Fruit fly (Drosophila melanogaster) whole organism, prepupa: ENCODE data around the gene Sprn.
A peak's percentile ranks its signal among the peaks of the same experiment; 100 is the strongest.

Source experiments
- Blimp-1 ChIP-seq: fragments of 200-800 bp; sonication (Bioruptor generic); optimal IDR thresholded peaks from 3 replicates; lab custom pipeline; 2017; ENCODE audit warnings: missing biosample characterization, missing genetic modification characterization, mild to moderate bottlenecking, moderate library complexity, missing genetic modification reagents
- CG10631 ChIP-seq: fragments of 200-800 bp; sonication (Bioruptor generic); optimal IDR thresholded peaks from 2 replicates; lab custom pipeline; 2016; ENCODE audit warnings: missing biosample characterization, missing genetic modification characterization
- CG10669 ChIP-seq: fragments of 200-800 bp; sonication (Bioruptor generic); optimal IDR thresholded peaks from 3 replicates; lab custom pipeline; 2018; ENCODE audit warnings: missing biosample characterization, mild to moderate bottlenecking, missing genetic modification characterization, moderate library complexity
- CG11294 ChIP-seq: fragments of 200-800 bp; sonication (Bioruptor generic); IDR thresholded peaks from 2 replicates; pipeline ENCODE4 v1.3.6; 2022; ENCODE audit warnings: missing biosample characterization, missing genetic modification characterization
- CG15336 ChIP-seq: fragments of 200-800 bp; sonication (Bioruptor generic); IDR thresholded peaks from 2 replicates; pipeline ENCODE4 v1.3.6; 2022; ENCODE audit warnings: missing biosample characterization, missing genetic modification characterization
- CG1621 ChIP-seq: fragments of 200-800 bp; sonication (Bioruptor generic); optimal IDR thresholded peaks from 3 replicates; lab custom pipeline; 2018; ENCODE audit warnings: missing biosample characterization, mild to moderate bottlenecking, missing genetic modification characterization
- CG16779 ChIP-seq: fragments of 200-800 bp; sonication (Bioruptor generic); optimal IDR thresholded peaks from 3 replicates; lab custom pipeline; 2017; ENCODE audit warnings: missing biosample characterization, mild to moderate bottlenecking, missing genetic modification characterization
- CG3032 ChIP-seq: fragments of 200-800 bp; optimal IDR thresholded peaks from 2 replicates; lab custom pipeline; 2019; ENCODE audit warnings: missing biosample characterization, mild to moderate bottlenecking, missing genetic modification characterization, moderate library complexity
- CG32006 ChIP-seq: fragments of 200-800 bp; sonication (Bioruptor generic); optimal IDR thresholded peaks from 3 replicates; lab custom pipeline; 2017; ENCODE audit warnings: missing biosample characterization, mild to moderate bottlenecking, missing genetic modification characterization
- CG34406 ChIP-seq: fragments of 200-800 bp; sonication (Bioruptor generic); optimal IDR thresholded peaks from 3 replicates; lab custom pipeline; 2016; ENCODE audit warnings: missing biosample characterization, missing genetic modification characterization
- CG4318 ChIP-seq: fragments of 200-800 bp; sonication (Bioruptor generic); optimal IDR thresholded peaks from 3 replicates; lab custom pipeline; 2017; ENCODE audit warnings: missing biosample characterization, mild to moderate bottlenecking, missing genetic modification characterization
- CG6163 ChIP-seq: fragments of 200-800 bp; sonication (Bioruptor generic); IDR thresholded peaks from 3 replicates; pipeline ENCODE4 v1.3.6; 2022; ENCODE audit warnings: missing biosample characterization, missing genetic modification characterization
- CG6276 ChIP-seq: fragments of 200-800 bp; sonication (Bioruptor generic); optimal IDR thresholded peaks from 2 replicates; lab custom pipeline; 2017; ENCODE audit warnings: missing biosample characterization, mild to moderate bottlenecking, missing genetic modification characterization
- CG6792 ChIP-seq: fragments of 200-800 bp; sonication (Bioruptor generic); optimal IDR thresholded peaks from 3 replicates; lab custom pipeline; 2016; ENCODE audit warnings: missing biosample characterization, missing genetic modification characterization
- CG6808 ChIP-seq: fragments of 200-800 bp; sonication (Bioruptor generic); optimal IDR thresholded peaks from 3 replicates; lab custom pipeline; 2017; ENCODE audit warnings: missing biosample characterization, missing genetic modification characterization, mild to moderate bottlenecking, moderate library complexity, missing genetic modification reagents
- CG6854 ChIP-seq: fragments of 200-800 bp; sonication (Bioruptor generic); optimal IDR thresholded peaks from 2 replicates; lab custom pipeline; 2017; ENCODE audit warnings: missing biosample characterization, mild to moderate bottlenecking, missing genetic modification characterization
- CG7368 ChIP-seq: fragments of 200-800 bp; sonication (Bioruptor generic); optimal IDR thresholded peaks from 3 replicates; lab custom pipeline; 2016; ENCODE audit warnings: missing biosample characterization, missing genetic modification characterization
- CG8119 ChIP-seq: fragments of 200-800 bp; sonication (Bioruptor generic); IDR thresholded peaks from 3 replicates; pipeline ENCODE4 v1.3.6; 2022; ENCODE audit warnings: missing biosample characterization, missing genetic modification characterization
- CG8319 ChIP-seq: fragments of 200-800 bp; sonication (Bioruptor generic); optimal IDR thresholded peaks from 3 replicates; lab custom pipeline; 2016; ENCODE audit warnings: missing biosample characterization, missing genetic modification characterization
- Eip75B ChIP-seq: fragments of 200-800 bp; sonication (Bioruptor generic); optimal IDR thresholded peaks from 3 replicates; lab custom pipeline; 2016; ENCODE audit warnings: missing biosample characterization, missing genetic modification characterization
- Eip78C ChIP-seq: fragments of 200-800 bp; sonication (Bioruptor generic); peaks from one replicate; lab custom pipeline; 2016; ENCODE audit warnings: missing biosample characterization, missing genetic modification characterization
- Ets21C ChIP-seq: fragments of 200-800 bp; sonication (Bioruptor generic); optimal IDR thresholded peaks from 3 replicates; lab custom pipeline; 2016; ENCODE audit warnings: missing biosample characterization, missing genetic modification characterization
- Ets96B ChIP-seq: fragments of 200-800 bp; optimal IDR thresholded peaks from 2 replicates; lab custom pipeline; 2019; ENCODE audit warnings: missing biosample characterization, mild to moderate bottlenecking, missing genetic modification characterization, moderate library complexity
- Hr38 ChIP-seq: sonication (Bioruptor generic); optimal IDR thresholded peaks from 2 replicates; lab custom pipeline; 2016; ENCODE audit warnings: missing biosample characterization, missing genetic modification characterization
- Hr39 ChIP-seq: fragments of 200-800 bp; sonication (Bioruptor generic); optimal IDR thresholded peaks from 2 replicates; lab custom pipeline; 2016; ENCODE audit warnings: missing biosample characterization, missing genetic modification characterization
- Lpt ChIP-seq: fragments of 200-800 bp; sonication (Bioruptor generic); optimal IDR thresholded peaks from 3 replicates; lab custom pipeline; 2016; ENCODE audit warnings: missing biosample characterization, missing genetic modification characterization
- Met ChIP-seq: fragments of 200-800 bp; sonication (Bioruptor generic); optimal IDR thresholded peaks from 3 replicates; lab custom pipeline; 2016; ENCODE audit warnings: missing biosample characterization, missing genetic modification characterization
- OdsH ChIP-seq: fragments of 200-800 bp; sonication (Bioruptor generic); optimal IDR thresholded peaks from 3 replicates; lab custom pipeline; 2016; ENCODE audit warnings: missing biosample characterization, missing genetic modification characterization
- Sox14 ChIP-seq: fragments of 200-800 bp; sonication (Bioruptor generic); optimal IDR thresholded peaks from 3 replicates; lab custom pipeline; 2016; ENCODE audit warnings: missing biosample characterization, missing genetic modification characterization
- acj6 ChIP-seq: fragments of 200-800 bp; sonication (Bioruptor generic); optimal IDR thresholded peaks from 3 replicates; lab custom pipeline; 2016; ENCODE audit warnings: missing biosample characterization, missing genetic modification characterization
- cyc ChIP-seq: fragments of 200-800 bp; sonication (Bioruptor generic); optimal IDR thresholded peaks from 3 replicates; lab custom pipeline; 2016; ENCODE audit warnings: missing biosample characterization, missing genetic modification characterization
- dac ChIP-seq: fragments of 200-800 bp; sonication (Bioruptor generic); optimal IDR thresholded peaks from 2 replicates; lab custom pipeline; 2017; ENCODE audit warnings: missing biosample characterization, mild to moderate bottlenecking, missing genetic modification characterization
- dsx ChIP-seq: fragments of 200-800 bp; optimal IDR thresholded peaks from 3 replicates; lab custom pipeline; 2019; ENCODE audit warnings: missing biosample characterization, mild to moderate bottlenecking, missing genetic modification characterization, moderate library complexity; ENCODE audit not compliant: poor library complexity, severe bottlenecking
- eg ChIP-seq: fragments of 200-800 bp; sonication (Bioruptor generic); IDR thresholded peaks from 3 replicates; pipeline ENCODE4 v1.3.6; 2022; ENCODE audit warnings: missing biosample characterization, missing genetic modification characterization
- esn ChIP-seq: fragments of 200-800 bp; sonication (Bioruptor generic); optimal IDR thresholded peaks from 2 replicates; lab custom pipeline; 2016; ENCODE audit warnings: missing biosample characterization, mild to moderate bottlenecking, missing genetic modification characterization, moderate library complexity
- fd85E ChIP-seq: fragments of 200-800 bp; sonication (Bioruptor generic); optimal IDR thresholded peaks from 3 replicates; lab custom pipeline; 2016; ENCODE audit warnings: missing biosample characterization, missing genetic modification characterization
- lz ChIP-seq: fragments of 200-800 bp; sonication (Bioruptor generic); optimal IDR thresholded peaks from 3 replicates; lab custom pipeline; 2016; ENCODE audit warnings: missing biosample characterization, missing genetic modification characterization
- pdm3 ChIP-seq: fragments of 200-800 bp; sonication (Bioruptor generic); optimal IDR thresholded peaks from 3 replicates; lab custom pipeline; 2016; ENCODE audit warnings: missing biosample characterization, missing genetic modification characterization
- salr ChIP-seq, 2 experiments: fragments of 200-800 bp; sonication (Bioruptor generic); optimal IDR thresholded peaks; 3 replicates each; lab custom pipeline; 2016 to 2018; ENCODE audit warnings: missing biosample characterization in 2 of 2, missing genetic modification characterization in 2 of 2, mild to moderate bottlenecking in 1 of 2
- spab ChIP-seq: fragments of 200-800 bp; sonication (Bioruptor generic); optimal IDR thresholded peaks from 2 replicates; lab custom pipeline; 2017; ENCODE audit warnings: missing biosample characterization, mild to moderate bottlenecking, missing genetic modification characterization, missing genetic modification reagents
- ss ChIP-seq, 2 experiments: fragments of 200-800 bp; sonication (Bioruptor generic); optimal IDR thresholded peaks; 2 replicates in 1 of 2; 3 replicates in 1 of 2; lab custom pipeline; 2017 to 2018; ENCODE audit warnings: mild to moderate bottlenecking in 2 of 2, missing biosample characterization in 2 of 2, missing genetic modification characterization in 2 of 2, moderate library complexity in 1 of 2
- svp ChIP-seq: fragments of 200-800 bp; sonication (Bioruptor generic); peaks from one replicate; lab custom pipeline; 2016; ENCODE audit warnings: missing biosample characterization, missing genetic modification characterization
- topi ChIP-seq: fragments of 200-800 bp; sonication (Bioruptor generic); optimal IDR thresholded peaks from 3 replicates; lab custom pipeline; 2016; ENCODE audit warnings: missing biosample characterization, missing genetic modification characterization
- vri ChIP-seq: fragments of 200-800 bp; sonication (Bioruptor generic); optimal IDR thresholded peaks from 3 replicates; lab custom pipeline; 2016; ENCODE audit warnings: missing biosample characterization, mild to moderate bottlenecking, missing genetic modification characterization

Sprn gene

DNA sequence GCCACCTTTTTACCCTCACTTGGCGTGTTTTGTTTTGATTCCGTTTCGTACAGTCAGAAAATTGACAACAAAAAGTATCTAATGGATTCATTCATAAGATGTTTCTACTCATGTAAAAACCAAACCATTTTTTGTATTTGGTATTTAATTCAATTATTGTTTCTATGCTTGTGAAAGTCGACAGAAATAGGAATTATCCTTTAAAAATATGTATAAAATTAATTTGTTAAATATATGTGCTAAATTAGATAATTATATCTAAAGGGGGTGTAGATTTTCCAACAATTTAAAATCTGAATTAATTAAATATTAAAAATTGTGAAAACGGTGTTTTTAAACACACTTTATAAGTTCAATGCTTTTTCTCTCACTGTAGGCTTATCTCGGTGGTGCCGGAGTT is 15.3 kb upstream of the Sprn start:
- peak; percentile 43 for TF ChIP-seq svp (GFP tag; lab: Kevin White, UChicago)
- TF ChIP-seq Eip75B (GFP tag; lab: Kevin White, UChicago) = no peak
- TF ChIP-seq ss (GFP tag; optimal IDR thresholded peaks at IDR 0.05; lab: Kevin White, UChicago) = peak in 1 of 2 experiments; percentile 36
- TF ChIP-seq CG32006 (GFP tag; lab: Kevin White, UChicago) = peak; percentile 11
- no peak for TF ChIP-seq spab
- TF ChIP-seq CG6808 (GFP tag; lab: Kevin White, UChicago) = peak; percentile 13
- peak; percentile 34 for TF ChIP-seq Ets96B (tag; lab: Kevin White, UChicago)
- peak; percentile 16 for TF ChIP-seq CG10631 (GFP tag; lab: Kevin White, UChicago)
- peak; percentile 8 for TF ChIP-seq dsx
- peak; percentile 46 for TF ChIP-seq Eip78C

DNA sequence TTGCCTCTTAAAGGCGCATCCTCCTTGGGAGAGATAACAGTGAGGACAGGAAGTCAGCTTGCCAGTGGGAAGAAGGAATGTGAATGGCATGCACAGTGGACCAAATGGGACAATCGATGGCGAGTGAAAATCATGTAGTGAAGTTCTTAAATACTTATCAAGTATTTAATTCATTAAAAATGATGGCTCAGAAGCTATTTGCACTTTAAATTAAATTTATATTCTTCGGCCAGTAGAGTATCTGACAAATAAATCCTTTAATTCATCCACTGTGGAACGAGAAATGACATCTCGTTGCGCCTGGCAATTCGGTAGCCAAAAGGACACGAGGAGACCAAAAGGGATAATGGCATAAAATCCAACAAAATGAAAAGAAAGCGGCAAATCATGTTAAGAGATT is 9.6 kb upstream of the Sprn start:
- TF ChIP-seq Met (GFP tag; lab: Kevin White, UChicago) = peak; percentile 14
- TF ChIP-seq Lpt = no peak
- TF ChIP-seq Eip78C = peak; percentile 60
- TF ChIP-seq svp (GFP tag; lab: Kevin White, UChicago) = peak; percentile 46
- TF ChIP-seq esn = peak; percentile 1
- no peak for TF ChIP-seq CG6163 (GFP tag; lab: Robert Waterston, UW)

DNA sequence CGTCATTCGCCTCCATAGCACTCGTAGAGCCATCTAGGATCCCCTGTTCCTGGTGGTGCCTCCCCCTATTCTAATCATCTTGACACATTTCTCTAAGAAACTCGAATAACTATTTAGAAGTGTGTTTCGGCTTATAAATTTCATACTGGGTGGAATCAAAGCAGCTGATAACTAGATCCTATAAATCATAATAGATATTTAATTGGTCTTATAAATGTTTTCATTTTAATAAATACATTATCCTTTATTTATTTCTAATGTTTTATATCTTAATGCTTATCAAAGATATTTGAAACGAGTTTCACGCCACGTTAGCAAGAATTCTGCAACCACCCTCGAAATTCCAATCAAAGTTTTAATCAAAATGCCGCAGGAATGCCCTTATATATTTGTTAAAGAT is 7.7 kb upstream of the Sprn start, which contains the start of gene CG5906:
Gene CG5906, minus strand, starts transcription at position 101 of the 400 bp plus-strand sequence.
- TF ChIP-seq CG32006 (GFP tag; lab: Kevin White, UChicago) (no peak), CG34406 (GFP tag; lab: Kevin White, UChicago) (no peak), CG15336 (GFP tag; lab: Robert Waterston, UW) (no peak), lz (GFP tag; lab: Kevin White, UChicago) (no peak), eg (GFP tag; lab: Robert Waterston, UW) (no peak), esn (no peak), ss (GFP tag; optimal IDR thresholded peaks at IDR 0.05; lab: Kevin White, UChicago) (no peak), CG3032 (tag; lab: Kevin White, UChicago) (no peak), pdm3 (GFP tag; lab: Kevin White, UChicago) (no peak), CG8119 (GFP tag; lab: Robert Waterston, UW) (no peak), fd85E (GFP tag; lab: Kevin White, UChicago) (no peak), CG6854 (no peak), Met (GFP tag; lab: Kevin White, UChicago) (no peak), Ets96B (tag; lab: Kevin White, UChicago) (no peak), CG10669 (GFP tag; lab: Kevin White, UChicago) (no peak)
- TF ChIP-seq, all 60 proteins: peak for 0

DNA sequence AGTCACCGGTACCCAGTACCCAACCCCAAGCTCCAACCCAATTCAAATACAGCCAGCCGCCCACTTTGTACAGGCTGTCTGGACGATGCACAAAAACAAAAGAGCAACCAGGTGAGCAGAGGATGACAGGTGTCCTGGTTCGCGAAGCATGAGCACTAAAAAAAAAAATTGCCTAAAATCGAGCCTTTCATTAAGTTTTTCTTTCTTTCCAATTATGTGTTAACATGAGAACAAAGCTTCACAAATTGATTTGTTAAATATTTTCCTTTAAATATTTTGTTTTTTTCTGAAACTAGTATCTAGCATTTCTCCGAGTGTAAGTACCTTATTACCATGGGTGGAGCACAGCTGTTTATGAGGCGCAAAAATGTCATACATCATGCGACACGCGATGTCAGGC is 4.2 kb upstream of the Sprn start:
- TF ChIP-seq vri (GFP tag; lab: Kevin White, UChicago) (no peak), acj6 (GFP tag; lab: Kevin White, UChicago) (peak; percentile 1), OdsH (peak; percentile 12), Sox14 (no peak), CG16779 (no peak), CG11294 (GFP tag; lab: Robert Waterston, UW) (no peak), salr (GFP tag; optimal IDR thresholded peaks at IDR 0.05; lab: Kevin White, UChicago) (peak in 1 of 2 experiments; percentile 13), CG1621 (tag; lab: Kevin White, UChicago) (no peak), spab (no peak), eg (GFP tag; lab: Robert Waterston, UW) (0 out of 3 replicates have a peak, but pooled peaks have one; percentile 32), CG4318 (GFP tag; lab: Kevin White, UChicago) (no peak), CG7368 (GFP tag; lab: Kevin White, UChicago) (peak; percentile 19), topi (GFP tag; lab: Kevin White, UChicago) (peak; percentile 8), ss (GFP tag; optimal IDR thresholded peaks at IDR 0.05; lab: Kevin White, UChicago) (peak in 1 of 2 experiments; percentile 13), Met (GFP tag; lab: Kevin White, UChicago) (no peak), Hr38 (no peak), CG6276 (GFP tag; lab: Kevin White, UChicago) (no peak), CG8319 (GFP tag; lab: Kevin White, UChicago) (no peak), dac (GFP tag; lab: Kevin White, UChicago) (no peak), Ets21C (GFP tag; lab: Kevin White, UChicago) (no peak), CG10669 (GFP tag; lab: Kevin White, UChicago) (peak; percentile 35), Blimp-1 (no peak), Hr39 (GFP tag; lab: Kevin White, UChicago) (no peak), CG6792 (GFP tag; lab: Kevin White, UChicago) (no peak), CG3032 (tag; lab: Kevin White, UChicago) (peak; percentile 7), cyc (GFP tag; lab: Kevin White, UChicago) (peak; percentile 15), Lpt (no peak), CG8119 (GFP tag; lab: Robert Waterston, UW) (0 out of 3 replicates have a peak, but pooled peaks have one; percentile 42), CG34406 (GFP tag; lab: Kevin White, UChicago) (no peak), svp (GFP tag; lab: Kevin White, UChicago) (peak; percentile 61), CG32006 (GFP tag; lab: Kevin White, UChicago) (peak; percentile 17), fd85E (GFP tag; lab: Kevin White, UChicago) (no peak)
